Fruit fly (Drosophila melanogaster): ENCODE measurements around the gene CG9399.

Gene CG9399

DNA sequence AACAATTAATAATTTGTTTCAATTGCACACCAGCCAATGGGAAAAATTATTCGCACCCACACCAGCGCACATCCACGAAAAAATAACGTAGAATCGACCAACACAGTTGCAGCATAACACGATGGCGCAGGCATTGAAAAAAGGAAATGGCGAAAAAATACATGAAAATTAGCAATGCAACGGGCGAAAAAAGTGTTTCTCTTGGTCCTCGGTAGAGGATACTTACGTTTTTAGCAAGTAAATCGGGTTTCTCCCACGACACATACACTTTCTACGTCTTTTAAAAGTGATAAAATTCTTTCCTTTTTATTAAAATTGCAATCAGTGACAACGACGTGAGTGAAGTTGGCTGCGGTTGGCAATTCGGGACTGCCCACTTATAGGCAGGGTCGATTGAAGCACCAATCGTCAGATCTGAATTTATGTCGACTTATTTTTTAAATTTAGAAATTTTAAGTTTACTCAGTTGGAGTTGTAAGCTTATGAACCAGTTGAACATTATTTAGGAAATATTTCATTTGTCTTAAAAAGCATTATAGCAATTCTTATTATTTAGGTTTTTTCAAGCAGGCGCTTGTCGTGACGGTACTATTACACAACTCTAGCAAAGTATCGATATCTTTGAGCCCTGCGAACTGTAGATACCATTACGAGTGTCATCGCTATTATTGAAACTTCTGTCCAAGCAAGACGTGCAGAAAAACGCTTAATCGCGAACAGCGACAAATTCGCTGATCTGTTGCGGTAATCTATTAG, 3.5 kb upstream of the CG9399 start, which contains the start of the genes Kap-alpha3 and Son:
Gene Kap-alpha3 (minus strand): TSS at position 352 of the 756 bp plus-strand sequence.
Gene Son (plus strand): TSS at position 661 of the 756 bp plus-strand sequence.
- TF ChIP-seq Snoo (tag; optimal IDR thresholded peaks at IDR 0.05) (peak; percentile 91), rn (GFP tag; IDR thresholded peaks at IDR 0.05) (peak; percentile 52), CG12605 (GFP tag; IDR thresholded peaks at IDR 0.05) (no peak), CG15710 (tag; optimal IDR thresholded peaks at IDR 0.05) (peak; percentile 79), CG8159 (tag; optimal IDR thresholded peaks at IDR 0.05) (peak; percentile 72), fd96Ca (GFP tag; IDR thresholded peaks at IDR 0.05) (peak; percentile 73; the same call in 2 of the 3 replicates), CG34367 (tag; optimal IDR thresholded peaks at IDR 0.05) (peak; percentile 74), CG32121 (GFP tag; IDR thresholded peaks at IDR 0.05) (peak; percentile 79), EcR (GFP tag; optimal IDR thresholded peaks at IDR 0.05) (no peak), Pif1B (GFP tag; optimal IDR thresholded peaks at IDR 0.05) (peak; percentile 75), Pif1A (GFP tag; optimal IDR thresholded peaks at IDR 0.05) (peak; percentile 83), gl (tag; optimal IDR thresholded peaks at IDR 0.05) (peak; percentile 57), Ets98B (GFP tag; IDR thresholded peaks at IDR 0.05) (peak; percentile 73), CG14655 (GFP tag; optimal IDR thresholded peaks at IDR 0.05) (no peak), CG9948 (tag; optimal IDR thresholded peaks at IDR 0.05) (peak; percentile 59), CG8301 (tag; optimal IDR thresholded peaks at IDR 0.05) (peak; percentile 77), CG17806 (tag; optimal IDR thresholded peaks at IDR 0.05) (peak; percentile 36), CG4496 (GFP tag; IDR thresholded peaks at IDR 0.05) (peak; percentile 89), CG10348 (GFP tag; IDR thresholded peaks at IDR 0.05) (no peak), CG13204 (GFP tag; optimal IDR thresholded peaks at IDR 0.05) (no peak), D1 (tag; optimal IDR thresholded peaks at IDR 0.05) (no peak)

DNA sequence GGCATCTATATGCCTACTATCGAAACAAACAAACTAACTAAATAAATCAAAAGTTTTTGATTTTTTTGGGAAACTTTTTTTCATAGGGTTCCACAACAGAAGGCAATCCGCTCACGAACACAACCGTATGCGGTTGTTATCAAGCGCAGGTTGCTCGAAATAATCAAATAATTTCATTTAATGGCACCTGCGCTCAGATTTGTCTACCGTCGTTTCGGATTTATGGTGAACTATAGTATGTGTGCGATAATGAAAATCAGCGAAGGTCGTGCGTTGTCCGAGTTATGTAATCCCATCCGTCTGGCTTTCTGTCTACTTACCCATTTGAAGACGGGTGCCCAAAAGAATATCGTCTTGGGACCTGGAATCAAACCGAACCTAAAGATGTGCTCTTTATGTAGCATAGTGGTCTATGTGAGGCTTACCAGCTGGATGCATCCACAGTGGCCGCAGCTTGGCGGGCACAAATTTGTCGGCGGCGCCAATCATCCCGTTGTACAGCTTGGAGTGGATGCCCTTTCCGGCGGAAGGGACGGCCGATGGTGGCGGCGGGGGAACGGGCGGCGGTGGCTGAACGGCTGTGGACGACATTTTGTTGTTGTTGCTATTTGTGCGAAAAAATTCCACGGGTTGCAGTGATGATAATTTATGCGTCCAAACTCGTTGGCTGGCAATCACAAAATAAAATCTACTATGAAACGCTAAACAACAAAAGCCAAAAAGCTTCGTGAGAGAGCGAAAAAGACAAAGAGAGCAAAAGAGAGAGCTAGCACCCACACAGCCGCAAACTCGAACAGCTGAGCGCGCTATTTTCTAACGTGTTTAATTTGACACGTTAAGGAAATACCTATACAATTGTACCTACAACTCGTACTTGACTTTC, 841 bp downstream of the CG9399 start:
- no peak for TF ChIP-seq CG10348 (GFP tag; IDR thresholded peaks at IDR 0.05)

DNA sequence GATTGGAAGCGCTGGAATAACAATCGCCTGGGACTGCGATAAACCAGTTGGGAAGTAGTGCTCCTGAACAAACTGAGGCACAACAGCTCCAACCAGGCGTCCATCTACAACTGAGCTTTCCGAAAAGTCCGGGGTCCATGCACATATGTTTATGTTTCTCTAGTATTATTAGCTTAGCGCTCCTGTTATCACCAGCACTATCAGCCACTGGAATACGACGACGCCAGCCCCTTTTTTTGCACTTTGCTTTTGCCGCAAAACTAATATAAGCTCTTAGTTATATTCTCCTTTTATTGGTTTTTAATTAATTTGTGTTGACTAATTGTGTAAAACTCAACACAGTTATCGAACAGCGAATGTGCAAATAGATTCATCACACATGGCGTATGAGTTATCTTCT, 2.5 kb downstream of the CG9399 start, which contains the start of gene CG9396:
Gene CG9396 (minus strand): TSS at position 101 of the 400 bp plus-strand sequence.
- TF ChIP-seq Ets98B (GFP tag; IDR thresholded peaks at IDR 0.05): no peak
- TF ChIP-seq Pif1B (GFP tag; optimal IDR thresholded peaks at IDR 0.05): no peak
- TF ChIP-seq CG14655 (GFP tag; optimal IDR thresholded peaks at IDR 0.05): no peak
- no peak for TF ChIP-seq CG13204 (GFP tag; optimal IDR thresholded peaks at IDR 0.05)
- TF ChIP-seq rn (GFP tag; IDR thresholded peaks at IDR 0.05): no peak
- TF ChIP-seq CG10348 (GFP tag; IDR thresholded peaks at IDR 0.05): no peak
- no peak for TF ChIP-seq EcR (GFP tag; optimal IDR thresholded peaks at IDR 0.05)
- no peak for TF ChIP-seq CG8301 (tag; optimal IDR thresholded peaks at IDR 0.05)
- no peak for TF ChIP-seq CG8159 (tag; optimal IDR thresholded peaks at IDR 0.05)
- TF ChIP-seq CG15710 (tag; optimal IDR thresholded peaks at IDR 0.05): no peak

DNA sequence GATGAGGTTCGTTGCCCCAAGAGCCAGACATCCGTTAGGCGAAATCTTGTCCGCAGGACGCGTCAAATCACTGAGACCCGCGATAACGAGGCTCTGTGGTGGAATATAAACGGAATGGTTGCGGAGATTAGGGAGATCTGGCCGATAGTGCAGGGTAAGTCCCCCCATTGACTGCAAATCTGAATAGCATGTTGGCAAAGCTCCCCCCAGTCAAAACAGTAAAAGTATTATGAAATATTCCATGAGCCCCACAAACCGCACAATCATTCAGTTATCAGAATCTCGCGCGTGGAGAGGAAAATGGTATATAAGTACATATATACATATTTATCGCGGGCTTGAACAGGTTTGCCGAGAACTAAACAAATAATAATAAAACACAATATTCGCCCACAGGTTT, 3.4 kb downstream of the CG9399 start:
- no peak for TF ChIP-seq CG10348 (GFP tag; IDR thresholded peaks at IDR 0.05)
- TF ChIP-seq EcR (GFP tag; optimal IDR thresholded peaks at IDR 0.05): peak; percentile 30
- TF ChIP-seq CG8159 (tag; optimal IDR thresholded peaks at IDR 0.05): no peak
- TF ChIP-seq rn (GFP tag; IDR thresholded peaks at IDR 0.05): no peak

DNA sequence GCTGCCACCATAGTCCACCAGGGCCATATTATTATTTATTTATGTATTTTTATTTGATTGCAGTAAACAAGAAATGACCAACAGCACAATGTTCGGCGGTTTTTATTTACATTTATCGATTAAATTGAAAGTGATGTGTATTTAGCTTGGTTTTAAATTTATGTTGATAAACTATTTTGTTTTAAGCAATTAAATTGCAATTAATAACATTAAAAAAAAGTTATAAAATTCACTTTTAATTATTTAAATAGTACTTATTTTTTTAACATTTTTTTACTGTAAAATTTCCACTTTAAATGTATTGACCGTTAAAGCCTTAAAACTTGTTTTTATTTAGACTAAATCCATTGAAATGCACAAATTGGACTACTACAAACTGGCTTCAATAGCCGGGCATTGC, 3.9 kb downstream of the CG9399 start, which contains the start of gene CG16790:
Gene CG16790 (minus strand): TSS at position 101 of the 400 bp plus-strand sequence.
- no peak for TF ChIP-seq CG13204 (GFP tag; optimal IDR thresholded peaks at IDR 0.05)
- no peak for TF ChIP-seq Ets98B (GFP tag; IDR thresholded peaks at IDR 0.05)
- TF ChIP-seq CG9948 (tag; optimal IDR thresholded peaks at IDR 0.05): no peak

DNA sequence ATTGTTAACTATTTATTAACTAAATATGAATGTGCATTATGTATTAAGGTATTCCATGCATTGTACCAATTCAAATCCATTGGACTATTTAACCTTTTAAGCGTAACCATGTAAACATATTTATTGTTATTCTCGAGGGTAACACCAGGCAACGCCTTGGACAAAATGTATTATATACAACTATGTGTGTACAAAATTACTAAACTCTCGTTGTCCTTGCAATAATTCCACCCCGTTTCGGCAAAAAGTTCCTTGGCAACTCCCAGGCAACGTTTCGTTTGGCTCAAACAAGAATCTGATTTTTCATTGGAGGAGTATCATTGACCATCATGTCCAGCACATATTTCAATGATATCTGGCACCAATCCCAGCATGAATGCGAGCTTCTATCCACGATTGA, 8.1 kb downstream of the CG9399 start, which contains the start of gene CG16789:
Gene CG16789 (plus strand): TSS at position 301 of the 400 bp plus-strand sequence.
- TF ChIP-seq CG8159 (tag; optimal IDR thresholded peaks at IDR 0.05): no peak

Measured in whole organism, pupa.